Worm (Caenorhabditis elegans) whole organism, L2 larva: ENCODE measurements around the gene C38D4.7.
"Not testable (repeated sequence)": the region's sequence is repeated elsewhere in the genome, so short reads cannot be mapped to it uniquely, and the experiment has no call there.

ENCODE experiments used
- C34F6.9 ChIP-seq: fragments of 150-350 bp; optimal IDR thresholded peaks from 2 replicates; lab custom pipeline; 2014; ENCODE audit warnings: missing biosample characterization, missing genetic modification characterization
- F13H6.1 ChIP-seq: sonication (generic microtip); optimal IDR thresholded peaks from 2 replicates; lab custom pipeline; 2016; ENCODE audit warnings: missing genetic modification characterization, missing compliant biosample characterization
- Y55F3AM.14 ChIP-seq: fragments of 200-800 bp; sonication (Bioruptor generic); optimal IDR thresholded peaks from 2 replicates; lab custom pipeline; 2018; ENCODE audit warnings: mild to moderate bottlenecking, missing genetic modification characterization, missing compliant biosample characterization
- alr-1 ChIP-seq: fragments of 150-350 bp; optimal IDR thresholded peaks from 2 replicates; lab custom pipeline; 2014; ENCODE audit warnings: missing biosample characterization, missing genetic modification characterization
- aly-2 ChIP-seq: fragments of 150-350 bp; optimal IDR thresholded peaks from 2 replicates; lab custom pipeline; 2014; ENCODE audit warnings: missing biosample characterization, missing genetic modification characterization
- blmp-1 ChIP-seq: sonication (generic microtip); optimal IDR thresholded peaks from 2 replicates; lab custom pipeline; 2017; ENCODE audit warnings: missing genetic modification characterization, mild to moderate bottlenecking, missing compliant biosample characterization, antibody characterized with exemption, moderate library complexity; ENCODE audit not compliant: insufficient read depth
- ceh-82 ChIP-seq: fragments of 150-350 bp; optimal IDR thresholded peaks from 2 replicates; lab custom pipeline; 2014; ENCODE audit warnings: missing biosample characterization, missing genetic modification characterization
- egl-27 ChIP-seq: sonication (generic microtip); optimal IDR thresholded peaks from 3 replicates; lab custom pipeline; 2017; ENCODE audit warnings: missing biosample characterization, missing genetic modification reagents, missing genetic modification characterization
- fos-1 ChIP-seq: fragments of 150-350 bp; optimal IDR thresholded peaks from 2 replicates; lab custom pipeline; 2014; ENCODE audit warnings: missing biosample characterization, missing genetic modification characterization
- gmeb-1 ChIP-seq: fragments of 150-350 bp; optimal IDR thresholded peaks from 2 replicates; lab custom pipeline; 2014; ENCODE audit warnings: missing biosample characterization, missing genetic modification characterization
- lin-11 ChIP-seq: fragments of 150-350 bp; sonication (generic microtip); optimal IDR thresholded peaks from 2 replicates; lab custom pipeline; 2014; ENCODE audit warnings: missing biosample characterization, missing genetic modification characterization, inconsistent platforms, mixed read lengths
- lin-13 ChIP-seq: fragments of 150-350 bp; optimal IDR thresholded peaks from 2 replicates; lab custom pipeline; 2014; ENCODE audit warnings: missing biosample characterization, missing genetic modification reagents, missing genetic modification characterization
- mab-5 ChIP-seq: fragments of 150-350 bp; optimal IDR thresholded peaks from 2 replicates; lab custom pipeline; 2014; ENCODE audit warnings: missing biosample characterization, missing genetic modification characterization
- mbf-1 ChIP-seq: sonication (generic microtip); optimal IDR thresholded peaks from 2 replicates; lab custom pipeline; 2017; ENCODE audit warnings: missing biosample characterization, missing genetic modification characterization
- mdl-1 ChIP-seq, 2 experiments: fragments of 150-350 bp in 1 of 2; sonication (generic microtip) in 1 of 2; optimal IDR thresholded peaks; 2 replicates each; lab custom pipeline; 2017; ENCODE audit warnings: missing biosample characterization in 2 of 2, missing genetic modification characterization in 2 of 2
- nhr-11 ChIP-seq: fragments of 150-350 bp; optimal IDR thresholded peaks from 2 replicates; lab custom pipeline; 2014; ENCODE audit warnings: missing biosample characterization, missing genetic modification characterization
- nhr-12 ChIP-seq: fragments of 150-350 bp; optimal IDR thresholded peaks from 2 replicates; lab custom pipeline; 2014; ENCODE audit warnings: missing biosample characterization, missing genetic modification characterization
- nhr-237 ChIP-seq: fragments of 150-350 bp; optimal IDR thresholded peaks from 2 replicates; lab custom pipeline; 2014; ENCODE audit warnings: missing biosample characterization, missing genetic modification characterization
- peb-1 ChIP-seq: fragments of 150-350 bp; optimal IDR thresholded peaks from 2 replicates; lab custom pipeline; 2014; ENCODE audit warnings: missing biosample characterization, missing genetic modification characterization
- skn-1 ChIP-seq: sonication (generic microtip); optimal IDR thresholded peaks from 2 replicates; lab custom pipeline; 2017; ENCODE audit warnings: missing biosample characterization, missing genetic modification characterization
- unc-55 ChIP-seq: fragments of 150-350 bp; sonication (generic microtip); optimal IDR thresholded peaks from 3 replicates; lab custom pipeline; 2014; ENCODE audit warnings: missing biosample characterization, missing genetic modification reagents, missing genetic modification characterization
- unc-62 ChIP-seq: fragments of 150-350 bp; optimal IDR thresholded peaks from 2 replicates; lab custom pipeline; 2014; ENCODE audit warnings: missing biosample characterization, missing genetic modification reagents, missing genetic modification characterization
- zag-1 ChIP-seq: fragments of 150-350 bp; optimal IDR thresholded peaks from 2 replicates; lab custom pipeline; 2014; ENCODE audit warnings: missing biosample characterization, missing genetic modification characterization
- ztf-1 ChIP-seq: fragments of 200-800 bp; sonication (Bioruptor generic); conservative IDR thresholded peaks from 2 replicates; pipeline ENCODE4 v1.3.6; 2022; ENCODE audit warnings: missing genetic modification characterization, missing compliant biosample characterization
- ztf-11 ChIP-seq: sonication (generic microtip); optimal IDR thresholded peaks from 2 replicates; lab custom pipeline; 2017; ENCODE audit warnings: missing biosample characterization, missing genetic modification characterization

Gene C38D4.7

ce11 chrIII:4792560-4793136 is 18.4 kb downstream of the C38D4.7 start, which contains the start of gene mip-1:
Gene mip-1 (plus strand): TSS chrIII:4793086.
- no peak for TF ChIP-seq mdl-1 (tag; optimal IDR thresholded peaks at IDR 0.05; lab: Kevin White, UChicago)
- TF ChIP-seq mbf-1 (tag; lab: Kevin White, UChicago): no peak
- TF ChIP-seq zag-1 (tag; lab: Kevin White, UChicago): no peak
- no peak for TF ChIP-seq ztf-11 (tag; lab: Kevin White, UChicago)
- TF ChIP-seq Y55F3AM.14 (GFP tag; lab: Kevin White, UChicago): no peak
- no peak for TF ChIP-seq alr-1 (tag; lab: Kevin White, UChicago)

- TF ChIP-seq unc-55 (GFP tag; lab: Kevin White, UChicago) (peak; percentile 16), gmeb-1 (peak; percentile 13), C34F6.9 (tag; lab: Kevin White, UChicago) (peak; percentile 65), alr-1 (tag; lab: Kevin White, UChicago) (no peak)
These were observed 25.4 kb downstream of the C38D4.7 start, which contains the start of gene mel-28 for ce11 chrIII:4785714-4786113. Gene mel-28 (plus strand): TSS chrIII:4786080.

ce11 chrIII:4785131-4785530 is 26.0 kb downstream of the C38D4.7 start, which contains the start of gene enu-3.2:
Gene enu-3.2 (minus strand): TSS chrIII:4785235.
- not testable (repeated sequence) for TF ChIP-seq lin-13 (GFP tag; lab: Kevin White, UChicago); mab-5 (tag; lab: Kevin White, UChicago); mdl-1 (tag; optimal IDR thresholded peaks at IDR 0.05; lab: Kevin White, UChicago)

- TF ChIP-seq lin-11 (tag; lab: Kevin White, UChicago); egl-27; nhr-12 (tag; lab: Kevin White, UChicago): not testable (repeated sequence)
These were observed 29.0 kb downstream of the C38D4.7 start, which contains the start of the genes gex-5 and C38D4.10 for ce11 chrIII:4781937-4782576. Gene gex-5 (minus strand): TSS chrIII:4781987. Gene C38D4.10 (plus strand): TSS chrIII:4782526.

- peak; percentile 35 for TF ChIP-seq fos-1 (tag; lab: Kevin White, UChicago)
- no peak for TF ChIP-seq F13H6.1
- TF ChIP-seq nhr-12 (tag; lab: Kevin White, UChicago): no peak
- no peak for TF ChIP-seq skn-1
These were observed 31.2 kb downstream of the C38D4.7 start, which contains the start of gene B0393.9 for ce11 chrIII:4779855-4780254. Gene B0393.9 (minus strand): TSS chrIII:4780157.

ce11 chrIII:4778003-4778402 is 33.1 kb downstream of the C38D4.7 start, which contains the start of gene B0393.7:
Gene B0393.7 (minus strand): TSS chrIII:4778103.
- TF ChIP-seq lin-13 (GFP tag; lab: Kevin White, UChicago): no peak
- no peak for TF ChIP-seq ztf-1 (GFP tag; lab: Robert Waterston, UW)
- TF ChIP-seq nhr-237 (tag; lab: Kevin White, UChicago): no peak
- no peak for TF ChIP-seq nhr-11 (tag; lab: Kevin White, UChicago)
- no peak for TF ChIP-seq skn-1
- TF ChIP-seq nhr-12 (tag; lab: Kevin White, UChicago): no peak
- no peak for TF ChIP-seq ceh-82 (tag; lab: Kevin White, UChicago)

ce11 chrIII:4767869-4768645 is 43.0 kb downstream of the C38D4.7 start:
- TF ChIP-seq unc-62 (no peak), blmp-1 (tag; lab: Kevin White, UChicago) (peak; percentile 26)

- TF ChIP-seq aly-2 (no peak), egl-27 (no peak), C34F6.9 (tag; lab: Kevin White, UChicago) (no peak), peb-1 (tag; lab: Kevin White, UChicago) (no peak)
These were observed 44.3 kb downstream of the C38D4.7 start for ce11 chrIII:4766842-4767241.
